Worm (Caenorhabditis elegans) whole organism, young adult: ENCODE data around the gene srh-41.
A peak's percentile ranks its signal among the peaks of the same experiment; 100 is the strongest.

Experiments
- B0019.2 ChIP-seq: fragments of 200-800 bp; sonication (Bioruptor generic); conservative IDR thresholded peaks from 2 replicates; pipeline ENCODE4 v1.3.6; 2022; ENCODE audit warnings: missing genetic modification reagents, missing genetic modification characterization, missing compliant biosample characterization
- B0261.1 ChIP-seq: sonication (generic microtip); optimal IDR thresholded peaks from 2 replicates; lab custom pipeline; 2016; ENCODE audit warnings: mild to moderate bottlenecking, missing genetic modification characterization, moderate library complexity, missing compliant biosample characterization
- B0336.3 ChIP-seq: fragments of 200-800 bp; sonication (Bioruptor generic); IDR thresholded peaks from 2 replicates; pipeline ENCODE4 v1.3.6; 2022; ENCODE audit warnings: missing genetic modification characterization, missing compliant biosample characterization
- C06A6.2 ChIP-seq: fragments of 200-800 bp; sonication (Bioruptor generic); conservative IDR thresholded peaks from 2 replicates; pipeline ENCODE4 v1.3.6; 2022; ENCODE audit warnings: missing genetic modification characterization, missing compliant biosample characterization
- D2030.7 ChIP-seq: fragments of 200-800 bp; sonication (Bioruptor generic); IDR thresholded peaks from 2 replicates; pipeline ENCODE4 v1.3.6; 2022; ENCODE audit warnings: missing genetic modification reagents, missing genetic modification characterization, missing compliant biosample characterization
- F10E7.11 ChIP-seq: sonication (generic microtip); optimal IDR thresholded peaks from 2 replicates; lab custom pipeline; 2017; ENCODE audit warnings: mild to moderate bottlenecking, missing genetic modification characterization, moderate library complexity, missing compliant biosample characterization
- F33H1.4 ChIP-seq: fragments of 200-800 bp; sonication (Bioruptor generic); IDR thresholded peaks from 2 replicates; pipeline ENCODE4 v1.3.6; 2022; ENCODE audit warnings: missing genetic modification reagents, missing genetic modification characterization, missing compliant biosample characterization
- F37B4.10 ChIP-seq: fragments of 200-800 bp; sonication (Bioruptor generic); IDR thresholded peaks from 2 replicates; pipeline ENCODE4 v1.3.6; 2022; ENCODE audit warnings: missing genetic modification characterization, missing compliant biosample characterization
- F49E8.2 ChIP-seq: sonication (generic microtip); optimal IDR thresholded peaks from 3 replicates; lab custom pipeline; 2017; ENCODE audit warnings: missing genetic modification characterization, mild to moderate bottlenecking, missing compliant biosample characterization, antibody characterized with exemption, moderate library complexity; ENCODE audit not compliant: insufficient read depth
- F52B5.7 ChIP-seq: sonication (generic microtip); optimal IDR thresholded peaks from 2 replicates; lab custom pipeline; 2016; ENCODE audit warnings: mild to moderate bottlenecking, missing genetic modification characterization, missing compliant biosample characterization
- F55B11.4 ChIP-seq: sonication (generic microtip); optimal IDR thresholded peaks from 2 replicates; lab custom pipeline; 2016; ENCODE audit warnings: missing compliant biosample characterization, missing genetic modification characterization, borderline replicate concordance; ENCODE audit not compliant: insufficient read depth
- K11D2.4 ChIP-seq: fragments of 200-800 bp; sonication (Bioruptor generic); IDR thresholded peaks from 2 replicates; pipeline ENCODE4 v1.3.6; 2022; ENCODE audit warnings: missing genetic modification reagents, missing genetic modification characterization, missing compliant biosample characterization
- Y95B8A.8 ChIP-seq: fragments of 200-800 bp; sonication (Bioruptor generic); IDR thresholded peaks from 2 replicates; pipeline ENCODE4 v1.3.6; 2022; ENCODE audit warnings: missing genetic modification reagents, missing genetic modification characterization, missing compliant biosample characterization
- ZK185.1 ChIP-seq: sonication (generic microtip); optimal IDR thresholded peaks from 2 replicates; lab custom pipeline; 2016; ENCODE audit warnings: mild to moderate bottlenecking, missing genetic modification characterization, missing compliant biosample characterization; ENCODE audit not compliant: poor library complexity, severe bottlenecking
- aptf-2 ChIP-seq: fragments of 200-800 bp; sonication (Bioruptor generic); conservative IDR thresholded peaks from 2 replicates; pipeline ENCODE4 v1.3.6; 2022; ENCODE audit warnings: missing genetic modification reagents, missing genetic modification characterization, missing compliant biosample characterization
- attf-5 ChIP-seq: fragments of 200-800 bp; sonication (Bioruptor generic); optimal IDR thresholded peaks from 2 replicates; lab custom pipeline; 2018; ENCODE audit warnings: mild to moderate bottlenecking, missing genetic modification characterization, missing compliant biosample characterization
- bed-1 ChIP-seq: fragments of 200-800 bp; sonication (Bioruptor generic); IDR thresholded peaks from 2 replicates; pipeline ENCODE4 v1.3.6; 2022; ENCODE audit warnings: missing genetic modification reagents, missing genetic modification characterization, missing compliant biosample characterization
- bed-2 ChIP-seq: fragments of 200-800 bp; sonication (Bioruptor generic); IDR thresholded peaks from 2 replicates; pipeline ENCODE4 v1.3.6; 2022; ENCODE audit warnings: missing genetic modification reagents, missing genetic modification characterization, missing compliant biosample characterization
- cebp-2 ChIP-seq: fragments of 200-800 bp; sonication (Bioruptor generic); IDR thresholded peaks from 2 replicates; pipeline ENCODE4 v1.3.6; 2022; ENCODE audit warnings: missing genetic modification characterization, missing compliant biosample characterization
- ceh-40 ChIP-seq: fragments of 200-800 bp; sonication (Bioruptor generic); IDR thresholded peaks from 2 replicates; pipeline ENCODE4 v1.3.6; 2022; ENCODE audit warnings: missing genetic modification characterization, missing compliant biosample characterization
- ceh-58 ChIP-seq: fragments of 200-800 bp; sonication (Bioruptor generic); IDR thresholded peaks from 2 replicates; pipeline ENCODE4 v1.3.6; 2022; ENCODE audit warnings: missing genetic modification characterization, missing compliant biosample characterization
- ceh-91 ChIP-seq: fragments of 200-800 bp; sonication (Bioruptor generic); IDR thresholded peaks from 2 replicates; pipeline ENCODE4 v1.3.6; 2022; ENCODE audit warnings: missing genetic modification reagents, missing genetic modification characterization, missing compliant biosample characterization
- die-1 ChIP-seq: sonication (generic microtip); optimal IDR thresholded peaks from 2 replicates; lab custom pipeline; 2016; ENCODE audit warnings: missing genotype, mild to moderate bottlenecking, missing genetic modification characterization, missing compliant biosample characterization
- egl-44 ChIP-seq: fragments of 200-800 bp; sonication (Bioruptor generic); IDR thresholded peaks from 2 replicates; pipeline ENCODE4 v1.3.6; 2022; ENCODE audit warnings: missing genetic modification reagents, missing genetic modification characterization, missing compliant biosample characterization
- fkh-3 ChIP-seq: sonication (generic microtip); optimal IDR thresholded peaks from 2 replicates; lab custom pipeline; 2016; ENCODE audit warnings: mild to moderate bottlenecking, missing genetic modification characterization, missing compliant biosample characterization
- hmg-20 ChIP-seq: fragments of 200-800 bp; sonication (Bioruptor generic); IDR thresholded peaks from 2 replicates; pipeline ENCODE4 v1.3.6; 2022; ENCODE audit warnings: missing genetic modification reagents, missing genetic modification characterization, missing compliant biosample characterization
- lag-1 ChIP-seq: fragments of 200-800 bp; sonication (Bioruptor generic); IDR thresholded peaks from 2 replicates; pipeline ENCODE4 v1.3.6; 2022; ENCODE audit warnings: missing genetic modification reagents, missing genetic modification characterization, missing compliant biosample characterization
- lin-35 ChIP-seq, 3 experiments: fragments of 150-350 bp in 2 of 3; sonication (generic microtip) in 1 of 3; optimal IDR thresholded peaks; 2 replicates each; lab custom pipeline; 2014 to 2018; ENCODE audit warnings: missing biosample characterization in 3 of 3, missing genetic modification characterization in 3 of 3, missing genetic modification reagents in 3 of 3
- lin-54 ChIP-seq: fragments of 200-800 bp; sonication (Bioruptor generic); optimal IDR thresholded peaks from 2 replicates; lab custom pipeline; 2018; ENCODE audit warnings: mild to moderate bottlenecking, missing genetic modification characterization, missing compliant biosample characterization
- lsl-1 ChIP-seq: fragments of 200-800 bp; sonication (Bioruptor generic); optimal IDR thresholded peaks from 2 replicates; lab custom pipeline; 2018; ENCODE audit warnings: mild to moderate bottlenecking, missing genetic modification characterization, moderate library complexity, missing compliant biosample characterization
- madf-3 ChIP-seq: fragments of 200-800 bp; sonication (Bioruptor generic); IDR thresholded peaks from 2 replicates; pipeline ENCODE4 v1.3.6; 2022; ENCODE audit warnings: missing genetic modification reagents, missing genetic modification characterization, missing compliant biosample characterization
- mel-28 ChIP-seq: sonication (generic microtip); optimal IDR thresholded peaks from 2 replicates; lab custom pipeline; 2016; ENCODE audit warnings: borderline replicate concordance, mild to moderate bottlenecking, missing genetic modification characterization, missing compliant biosample characterization
- nfya-2 ChIP-seq: fragments of 200-800 bp; sonication (Bioruptor generic); IDR thresholded peaks from 2 replicates; pipeline ENCODE4 v1.3.6; 2022; ENCODE audit warnings: missing genetic modification reagents, missing genetic modification characterization, missing compliant biosample characterization
- nfyb-1 ChIP-seq: fragments of 200-800 bp; sonication (Bioruptor generic); IDR thresholded peaks from 2 replicates; pipeline ENCODE4 v1.3.6; 2022; ENCODE audit warnings: missing genetic modification reagents, missing genetic modification characterization, missing compliant biosample characterization
- nhr-80 ChIP-seq: sonication (generic microtip); optimal IDR thresholded peaks from 2 replicates; lab custom pipeline; 2016; ENCODE audit warnings: missing genetic modification characterization, missing compliant biosample characterization
- pbrm-1 ChIP-seq: fragments of 200-800 bp; sonication (Bioruptor generic); IDR thresholded peaks from 2 replicates; pipeline ENCODE4 v1.3.6; 2022; ENCODE audit warnings: missing genetic modification reagents, missing genetic modification characterization, missing compliant biosample characterization
- pha-4 ChIP-seq: fragments of 150-350 bp; sonication (generic microtip); optimal IDR thresholded peaks from 2 replicates; lab custom pipeline; 2014; ENCODE audit warnings: missing biosample characterization, missing genetic modification reagents, missing genetic modification characterization
- rcor-1 ChIP-seq: fragments of 200-800 bp; sonication (Bioruptor generic); IDR thresholded peaks from 2 replicates; pipeline ENCODE4 v1.3.6; 2022; ENCODE audit warnings: missing genetic modification reagents, missing genetic modification characterization, missing compliant biosample characterization
- rec-8 ChIP-seq, 2 experiments: sonication (generic microtip); optimal IDR thresholded peaks; 2 replicates each; lab custom pipeline; 2016; ENCODE audit warnings: mild to moderate bottlenecking in 2 of 2, missing genetic modification characterization in 2 of 2, missing genetic modification reagents in 2 of 2, missing genotype in 2 of 2, missing biosample characterization in 1 of 2, missing compliant biosample characterization in 1 of 2, moderate library complexity in 1 of 2
- sptf-2 ChIP-seq: fragments of 200-800 bp; sonication (Bioruptor generic); optimal IDR thresholded peaks from 2 replicates; lab custom pipeline; 2018; ENCODE audit warnings: mild to moderate bottlenecking, missing genetic modification characterization, missing compliant biosample characterization
- tbp1 ChIP-seq: fragments of 200-800 bp; sonication (Bioruptor generic); optimal IDR thresholded peaks from 2 replicates; lab custom pipeline; 2018; ENCODE audit warnings: mild to moderate bottlenecking, missing genetic modification characterization, missing compliant biosample characterization
- tlf-1 ChIP-seq: fragments of 200-800 bp; sonication (Bioruptor generic); optimal IDR thresholded peaks from 2 replicates; lab custom pipeline; 2018; ENCODE audit warnings: mild to moderate bottlenecking, missing genetic modification characterization, missing compliant biosample characterization
- unc-130 ChIP-seq: sonication (generic microtip); optimal IDR thresholded peaks from 2 replicates; lab custom pipeline; 2016; ENCODE audit warnings: missing genetic modification reagents, missing genetic modification characterization, missing compliant biosample characterization
- unc-62 ChIP-seq: fragments of 150-350 bp; optimal IDR thresholded peaks from 2 replicates; lab custom pipeline; 2014; ENCODE audit warnings: missing biosample characterization, missing genetic modification reagents, missing genetic modification characterization
- xnd-1 ChIP-seq: sonication (generic microtip); optimal IDR thresholded peaks from 2 replicates; lab custom pipeline; 2016; ENCODE audit warnings: missing genotype, missing genetic modification reagents, missing genetic modification characterization, missing compliant biosample characterization
- zfh-2 ChIP-seq: fragments of 200-800 bp; sonication (Bioruptor generic); conservative IDR thresholded peaks from 2 replicates; pipeline ENCODE4 v1.3.6; 2022; ENCODE audit warnings: missing genetic modification reagents, missing genetic modification characterization, missing compliant biosample characterization
- ztf-6 ChIP-seq: fragments of 200-800 bp; sonication (Bioruptor generic); IDR thresholded peaks from 2 replicates; pipeline ENCODE4 v1.3.6; 2022; ENCODE audit warnings: missing genetic modification reagents, missing genetic modification characterization, missing compliant biosample characterization

The srh-41 gene

DNA sequence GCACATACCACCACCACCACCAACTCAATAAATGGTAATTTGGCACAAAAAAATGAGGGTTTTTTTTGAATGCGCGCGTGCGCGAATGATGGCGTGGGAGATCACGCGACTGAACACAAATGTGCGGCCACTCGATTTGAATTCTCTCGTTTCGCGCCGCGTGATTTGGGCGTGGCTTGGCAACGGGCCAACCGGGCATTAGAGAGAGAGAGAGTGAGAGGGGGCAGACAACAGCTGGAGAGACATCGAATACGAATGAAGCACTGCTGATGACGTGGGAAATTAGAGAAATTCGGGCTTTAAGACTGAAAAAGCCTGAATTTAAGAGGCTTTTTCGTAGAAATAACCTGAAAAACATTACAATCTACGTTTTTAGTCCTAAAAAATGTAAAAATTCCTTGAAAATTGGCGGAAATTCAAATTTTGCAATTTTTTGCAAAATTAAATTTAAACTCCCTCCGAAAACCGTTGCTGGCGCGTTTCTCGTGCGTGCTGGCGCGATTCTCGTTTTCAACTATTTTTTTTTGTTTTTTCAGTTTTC lies 35.7 kb downstream of the srh-41 start:
- peak; percentile 52; the same call in 1 of the 2 replicates for TF ChIP-seq ceh-40 (GFP tag; lab: Robert Waterston, UW)
- TF ChIP-seq pbrm-1 (GFP tag; lab: Robert Waterston, UW): peak; percentile 76
- TF ChIP-seq lin-35 (GFP tag; optimal IDR thresholded peaks at IDR 0.05; lab: Kevin White, UChicago): peak; percentile 32 to 93 (median 87)
- peak; percentile 71 for TF ChIP-seq bed-2 (GFP tag; lab: Robert Waterston, UW)
- peak; percentile 78 for TF ChIP-seq xnd-1 (tag; lab: Kevin White, UChicago)
- peak; percentile 36; the same call in 1 of the 2 replicates for TF ChIP-seq aptf-2 (GFP tag; lab: Robert Waterston, UW)
- peak; percentile 76; the same call in 1 of the 2 replicates for TF ChIP-seq ceh-58
- peak; percentile 93 for TF ChIP-seq K11D2.4 (GFP tag; lab: Robert Waterston, UW)
- peak; percentile 96 for TF ChIP-seq tlf-1
- peak; percentile 87 for TF ChIP-seq nhr-80
- TF ChIP-seq unc-130 (GFP tag; lab: Kevin White, UChicago): peak; percentile 79
- TF ChIP-seq lsl-1 (GFP tag; lab: Kevin White, UChicago): peak; percentile 66
- TF ChIP-seq pha-4 (tag; lab: Kevin White, UChicago): no peak
- TF ChIP-seq F52B5.7 (tag; lab: Kevin White, UChicago): peak; percentile 96
- 0 out of 2 replicates have a peak, but pooled peaks have one; percentile 44 for TF ChIP-seq cebp-2 (GFP tag; lab: Robert Waterston, UW)
- peak; percentile 99 for TF ChIP-seq B0336.3 (GFP tag; lab: Robert Waterston, UW)
- no peak for TF ChIP-seq F55B11.4
- TF ChIP-seq rcor-1 (GFP tag; lab: Robert Waterston, UW): peak; percentile 52
- TF ChIP-seq Y95B8A.8 (GFP tag; lab: Robert Waterston, UW): peak; percentile 80
- peak; percentile 77 for TF ChIP-seq D2030.7
- TF ChIP-seq B0261.1: peak; percentile 31
- peak; percentile 78 for TF ChIP-seq ZK185.1 (tag; lab: Kevin White, UChicago)
- TF ChIP-seq F37B4.10: peak; percentile 66; the same call in 1 of the 2 replicates
- TF ChIP-seq hmg-20 (GFP tag; lab: Robert Waterston, UW): peak; percentile 74
- peak in 1 of 2 experiments; percentile 40 for TF ChIP-seq rec-8 (tag; optimal IDR thresholded peaks at IDR 0.05; lab: Kevin White, UChicago)
- TF ChIP-seq lag-1 (GFP tag; lab: Robert Waterston, UW): no peak
- peak; percentile 91 for TF ChIP-seq C06A6.2 (GFP tag; lab: Robert Waterston, UW)
- peak; percentile 57 for TF ChIP-seq F33H1.4 (GFP tag; lab: Robert Waterston, UW)
- TF ChIP-seq fkh-3: peak; percentile 56
- TF ChIP-seq sptf-2: no peak
- TF ChIP-seq nfyb-1 (GFP tag; lab: Robert Waterston, UW): peak; percentile 96
- TF ChIP-seq ztf-6 (GFP tag; lab: Robert Waterston, UW): peak; percentile 10; the same call in 1 of the 2 replicates
- TF ChIP-seq mel-28 (tag; lab: Kevin White, UChicago): peak; percentile 84
- TF ChIP-seq F10E7.11 (tag; lab: Kevin White, UChicago): peak; percentile 88
- peak; percentile 98 for TF ChIP-seq lin-54 (GFP tag; lab: Kevin White, UChicago)
- peak; percentile 67 for TF ChIP-seq die-1 (tag; lab: Kevin White, UChicago)
- TF ChIP-seq F49E8.2 (tag; lab: Kevin White, UChicago): peak; percentile 35
- peak; percentile 68 for TF ChIP-seq B0019.2
- TF ChIP-seq zfh-2 (GFP tag; lab: Robert Waterston, UW): peak; percentile 98
- 0 out of 2 replicates have a peak, but pooled peaks have one; percentile 69 for TF ChIP-seq nfya-2 (GFP tag; lab: Robert Waterston, UW)
- peak; percentile 94 for TF ChIP-seq madf-3 (GFP tag; lab: Robert Waterston, UW)
- TF ChIP-seq egl-44 (GFP tag; lab: Robert Waterston, UW): peak; percentile 95
- TF ChIP-seq attf-5 (GFP tag; lab: Kevin White, UChicago): peak; percentile 96
- no peak for TF ChIP-seq unc-62
- peak; percentile 7; the same call in 1 of the 2 replicates for TF ChIP-seq bed-1 (GFP tag; lab: Robert Waterston, UW)
- peak; percentile 66 for TF ChIP-seq tbp1
- peak; percentile 73 for TF ChIP-seq ceh-91 (GFP tag; lab: Robert Waterston, UW)
